Worm (Caenorhabditis elegans) whole organism, L4 larva: ENCODE data around the gene F32D8.14.

Source experiments
- F49E8.2 ChIP-seq: sonication (generic microtip); optimal IDR thresholded peaks from 2 replicates; lab custom pipeline; 2016; ENCODE audit warnings: missing compliant biosample characterization, mild to moderate bottlenecking, missing genetic modification characterization, borderline replicate concordance
- aly-2 ChIP-seq: sonication (generic microtip); optimal IDR thresholded peaks from 2 replicates; lab custom pipeline; 2018; ENCODE audit warnings: missing biosample characterization, missing genetic modification characterization
- gei-8 ChIP-seq: fragments of 200-800 bp; sonication (Bioruptor generic); optimal IDR thresholded peaks from 2 replicates; lab custom pipeline; 2018; ENCODE audit warnings: mild to moderate bottlenecking, missing genetic modification characterization, missing compliant biosample characterization
- lir-3 ChIP-seq: sonication (generic microtip); optimal IDR thresholded peaks from 2 replicates; lab custom pipeline; 2016; ENCODE audit warnings: mild to moderate bottlenecking, missing genetic modification characterization, missing compliant biosample characterization
- nhr-237 ChIP-seq: sonication (generic microtip); optimal IDR thresholded peaks from 2 replicates; lab custom pipeline; 2017; ENCODE audit warnings: missing biosample characterization, missing genetic modification characterization
- nhr-76 ChIP-seq: fragments of 150-350 bp; optimal IDR thresholded peaks from 2 replicates; lab custom pipeline; 2014; ENCODE audit warnings: missing biosample characterization, missing genetic modification characterization
- pqm-1 ChIP-seq: sonication (generic microtip); optimal IDR thresholded peaks from 2 replicates; lab custom pipeline; 2017; ENCODE audit warnings: missing biosample characterization, missing genetic modification characterization
- snpc-1.2 ChIP-seq: fragments of 200-800 bp; sonication (Bioruptor generic); IDR thresholded peaks from 2 replicates; pipeline ENCODE4 v1.3.6; 2022; ENCODE audit warnings: missing genetic modification reagents, missing genetic modification characterization, missing compliant biosample characterization
- unc-62 ChIP-seq, 3 experiments: fragments of 150-350 bp in 1 of 3; sonication (generic microtip); optimal IDR thresholded peaks in 2 of 3; peaks in 1 of 3; 1 replicate in 1 of 3; 2 replicates in 2 of 3; lab custom pipeline; 2014 to 2017; ENCODE audit warnings: missing biosample characterization in 3 of 3, missing genetic modification characterization in 3 of 3, missing genetic modification reagents in 3 of 3, missing genotype in 1 of 3
- ztf-7 ChIP-seq: fragments of 150-350 bp; optimal IDR thresholded peaks from 2 replicates; lab custom pipeline; 2014; ENCODE audit warnings: missing biosample characterization, missing genetic modification characterization

DNA sequence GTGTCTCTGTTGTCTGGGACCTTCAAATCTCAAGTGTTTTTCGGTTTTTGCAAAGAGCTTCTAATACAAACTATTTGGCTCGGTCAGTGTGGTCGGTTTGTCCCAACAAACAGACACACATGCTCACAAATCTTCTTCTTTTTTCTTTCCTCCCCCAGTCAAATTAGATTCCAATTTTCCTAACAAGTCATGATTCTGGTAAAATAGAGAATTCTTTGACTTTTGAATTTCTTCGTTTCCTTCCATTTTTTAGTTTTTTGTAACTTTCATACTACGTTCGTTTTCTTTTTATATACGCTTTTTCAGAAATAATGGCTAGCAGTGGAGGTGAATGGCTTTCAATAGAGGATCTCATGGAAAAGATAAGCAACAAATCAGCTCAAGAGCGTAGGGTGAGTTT is 9.2 kb upstream of the F32D8.14 start, which contains the start of gene F32D8.15:
- TF ChIP-seq unc-62 (GFP tag; optimal IDR thresholded peaks at IDR 0.05 in 1 of 2; lab: Kevin White, UChicago) = no peak
- TF ChIP-seq unc-62 (tag; optimal IDR thresholded peaks at IDR 0.05; lab: Kevin White, UChicago) = no peak
- no peak for TF ChIP-seq snpc-1.2 (GFP tag; lab: Robert Waterston, UW)
- no peak for TF ChIP-seq lir-3 (tag; lab: Kevin White, UChicago)
- TF ChIP-seq pqm-1 = no peak
- TF ChIP-seq nhr-237 (tag; lab: Kevin White, UChicago) = no peak
- TF ChIP-seq gei-8 (GFP tag; lab: Kevin White, UChicago) = no peak
- no peak for TF ChIP-seq aly-2 (tag; lab: Kevin White, UChicago)
- no peak for TF ChIP-seq ztf-7 (tag; lab: Kevin White, UChicago)
- TF ChIP-seq nhr-76 (tag; lab: Kevin White, UChicago) = no peak
- TF ChIP-seq F49E8.2 = no peak
